Fruit fly (Drosophila melanogaster): ENCODE data around the gene CG5004.

- TF ChIP-seq Hnf4 (GFP tag; optimal IDR thresholded peaks at IDR 0.05) (no peak), jim (GFP tag; optimal IDR thresholded peaks at IDR 0.05) (no peak), sv (GFP tag; optimal IDR thresholded peaks at IDR 0.05) (no peak), Vsx2 (GFP tag; optimal IDR thresholded peaks at IDR 0.05; ENCODE audit: partially characterized antibody) (no peak)
These were observed 19.8 kb upstream of the CG5004 start, which contains the start of gene CG8945 for dm6 chrX:17087575-17087974.

All from whole organism, wandering third instar larva.